Worm (Caenorhabditis elegans) whole organism, midembryonic: Measurements from ENCODE around the gene ZK355.8.

Experiments used
- cog-1 ChIP-seq: sonication (generic microtip); optimal IDR thresholded peaks from 2 replicates; lab custom pipeline; 2016; ENCODE audit warnings: missing genetic modification characterization, missing compliant biosample characterization
- klf-2 ChIP-seq: fragments of 200-800 bp; sonication (Bioruptor generic); conservative IDR thresholded peaks from 2 replicates; pipeline ENCODE4 v1.3.6; 2022; ENCODE audit warnings: missing genetic modification reagents, missing genetic modification characterization, missing compliant biosample characterization
- med-1 ChIP-seq: sonication (generic microtip); optimal IDR thresholded peaks from 2 replicates; lab custom pipeline; 2017; ENCODE audit warnings: missing genetic modification characterization, mild to moderate bottlenecking, missing compliant biosample characterization, antibody characterized with exemption, missing genetic modification reagents; ENCODE audit not compliant: insufficient read depth
- ref-1 ChIP-seq: fragments of 200-800 bp; sonication (Bioruptor generic); conservative IDR thresholded peaks from 2 replicates; pipeline ENCODE4 v1.3.6; 2022; ENCODE audit warnings: missing genetic modification reagents, missing genetic modification characterization, missing compliant biosample characterization
- ztf-23 ChIP-seq: fragments of 200-800 bp; sonication (Bioruptor generic); IDR thresholded peaks from 2 replicates; pipeline ENCODE4 v1.3.6; 2022; ENCODE audit warnings: missing genetic modification reagents, missing genetic modification characterization, missing compliant biosample characterization

ce11 chrII:2934354-2934753, 6.8 kb downstream of the ZK355.8 start, which contains the start of gene irld-67:
- TF ChIP-seq ref-1 = no peak
- no peak for TF ChIP-seq ztf-23
- TF ChIP-seq med-1 (GFP tag; lab: Kevin White, UChicago) = no peak
- no peak for TF ChIP-seq klf-2 (GFP tag; lab: Robert Waterston, UW)
- no peak for TF ChIP-seq cog-1 (tag; lab: Kevin White, UChicago)
